Worm (Caenorhabditis elegans) whole organism, young adult: ENCODE measurements around the gene kxd-1.

ENCODE experiments used
- B0035.1 ChIP-seq: sonication (generic microtip); optimal IDR thresholded peaks from 2 replicates; lab custom pipeline; 2016; ENCODE audit warnings: missing genetic modification characterization, mild to moderate bottlenecking, missing compliant biosample characterization, missing genotype, missing genetic modification reagents
- C17E4.6 ChIP-seq: fragments of 200-800 bp; sonication (Bioruptor generic); IDR thresholded peaks from 2 replicates; pipeline ENCODE4 v1.3.6; 2022; ENCODE audit warnings: missing genetic modification reagents, missing genetic modification characterization, missing compliant biosample characterization
- D2030.7 ChIP-seq: fragments of 200-800 bp; sonication (Bioruptor generic); IDR thresholded peaks from 2 replicates; pipeline ENCODE4 v1.3.6; 2022; ENCODE audit warnings: missing genetic modification reagents, missing genetic modification characterization, missing compliant biosample characterization
- F22D6.2 ChIP-seq: sonication (generic microtip); optimal IDR thresholded peaks from 2 replicates; lab custom pipeline; 2016; ENCODE audit warnings: mild to moderate bottlenecking, missing genetic modification characterization, missing compliant biosample characterization
- F57C9.4 ChIP-seq: sonication (generic microtip); optimal IDR thresholded peaks from 2 replicates; lab custom pipeline; 2017; ENCODE audit warnings: mild to moderate bottlenecking, missing genetic modification characterization, missing compliant biosample characterization
- K12H6.12 ChIP-seq: fragments of 200-800 bp; sonication (Bioruptor generic); optimal IDR thresholded peaks from 2 replicates; lab custom pipeline; 2018; ENCODE audit warnings: mild to moderate bottlenecking, missing genetic modification characterization, missing compliant biosample characterization
- Y53F4B.3 ChIP-seq: fragments of 200-800 bp; sonication (Bioruptor generic); IDR thresholded peaks from 2 replicates; pipeline ENCODE4 v1.3.6; 2022; ENCODE audit warnings: missing genetic modification reagents, missing genetic modification characterization, missing compliant biosample characterization
- Y53G8AR.9 ChIP-seq: fragments of 200-800 bp; sonication (Bioruptor generic); conservative IDR thresholded peaks from 2 replicates; pipeline ENCODE4 v1.3.6; 2022; ENCODE audit warnings: missing genetic modification reagents, missing genetic modification characterization, missing compliant biosample characterization
- Y67H2A.10 ChIP-seq: fragments of 200-800 bp; sonication (Bioruptor generic); conservative IDR thresholded peaks from 2 replicates; pipeline ENCODE4 v1.3.6; 2022; ENCODE audit warnings: missing genetic modification reagents, missing genetic modification characterization, missing compliant biosample characterization
- Y79H2A.3 ChIP-seq: fragments of 200-800 bp; sonication (Bioruptor generic); conservative IDR thresholded peaks from 2 replicates; pipeline ENCODE4 v1.3.6; 2022; ENCODE audit warnings: missing genetic modification reagents, missing genetic modification characterization, missing compliant biosample characterization
- ZK185.1 ChIP-seq: sonication (generic microtip); optimal IDR thresholded peaks from 2 replicates; lab custom pipeline; 2016; ENCODE audit warnings: mild to moderate bottlenecking, missing genetic modification characterization, missing compliant biosample characterization; ENCODE audit not compliant: poor library complexity, severe bottlenecking
- atf-7 ChIP-seq: sonication (generic microtip); optimal IDR thresholded peaks from 2 replicates; lab custom pipeline; 2017; ENCODE audit warnings: mild to moderate bottlenecking, missing genetic modification characterization, missing compliant biosample characterization
- athp-1 ChIP-seq: sonication (generic microtip); optimal IDR thresholded peaks from 2 replicates; lab custom pipeline; 2017; ENCODE audit warnings: mild to moderate bottlenecking, missing genetic modification characterization, missing compliant biosample characterization
- attf-5 ChIP-seq: fragments of 200-800 bp; sonication (Bioruptor generic); optimal IDR thresholded peaks from 2 replicates; lab custom pipeline; 2018; ENCODE audit warnings: mild to moderate bottlenecking, missing genetic modification characterization, missing compliant biosample characterization
- attf-6 ChIP-seq: fragments of 200-800 bp; sonication (Bioruptor generic); IDR thresholded peaks from 2 replicates; pipeline ENCODE4 v1.3.6; 2022; ENCODE audit warnings: missing genetic modification reagents, missing genetic modification characterization, missing compliant biosample characterization
- cebp-1 ChIP-seq, 2 experiments: fragments of 200-800 bp in 1 of 2; sonication (Bioruptor generic) in 1 of 2; sonication (generic microtip) in 1 of 2; IDR thresholded peaks in 1 of 2; optimal IDR thresholded peaks in 1 of 2; 2 replicates each; pipeline versions ENCODE4 v1.3.6 to Lab custom; 2017 to 2022; ENCODE audit warnings: missing compliant biosample characterization in 2 of 2, missing genetic modification characterization in 2 of 2, mild to moderate bottlenecking in 1 of 2, missing genetic modification reagents in 1 of 2, moderate library complexity in 1 of 2
- chd-7 ChIP-seq: sonication (generic microtip); optimal IDR thresholded peaks from 2 replicates; lab custom pipeline; 2016; ENCODE audit warnings: mild to moderate bottlenecking, missing genetic modification characterization, moderate library complexity, missing compliant biosample characterization
- dox-1 ChIP-seq: fragments of 200-800 bp; sonication (Bioruptor generic); IDR thresholded peaks from 2 replicates; pipeline ENCODE4 v1.3.6; 2022; ENCODE audit warnings: missing genetic modification reagents, missing genetic modification characterization, missing compliant biosample characterization
- dpl-1 ChIP-seq: fragments of 150-350 bp; optimal IDR thresholded peaks from 2 replicates; lab custom pipeline; 2014; ENCODE audit warnings: missing biosample characterization, missing genetic modification reagents, missing genetic modification characterization
- egl-44 ChIP-seq: fragments of 200-800 bp; sonication (Bioruptor generic); IDR thresholded peaks from 2 replicates; pipeline ENCODE4 v1.3.6; 2022; ENCODE audit warnings: missing genetic modification reagents, missing genetic modification characterization, missing compliant biosample characterization
- him-1 ChIP-seq: sonication (generic microtip); optimal IDR thresholded peaks from 2 replicates; lab custom pipeline; 2016; ENCODE audit warnings: missing genotype, missing genetic modification reagents, missing genetic modification characterization, missing compliant biosample characterization
- hmg-20 ChIP-seq: fragments of 200-800 bp; sonication (Bioruptor generic); IDR thresholded peaks from 2 replicates; pipeline ENCODE4 v1.3.6; 2022; ENCODE audit warnings: missing genetic modification reagents, missing genetic modification characterization, missing compliant biosample characterization
- let-526 ChIP-seq: fragments of 200-800 bp; sonication (Bioruptor generic); IDR thresholded peaks from 2 replicates; pipeline ENCODE4 v1.3.6; 2022; ENCODE audit warnings: missing genetic modification reagents, missing genetic modification characterization, missing compliant biosample characterization
- let-607 ChIP-seq, 2 experiments: fragments of 200-800 bp in 1 of 2; sonication (Bioruptor generic) in 1 of 2; sonication (generic microtip) in 1 of 2; optimal IDR thresholded peaks; 2 replicates each; lab custom pipeline; 2016 to 2018; ENCODE audit warnings: mild to moderate bottlenecking in 2 of 2, missing compliant biosample characterization in 2 of 2, missing genetic modification characterization in 2 of 2, moderate library complexity in 2 of 2, missing genotype in 1 of 2
- lin-40 ChIP-seq: sonication (generic microtip); optimal IDR thresholded peaks from 2 replicates; lab custom pipeline; 2016; ENCODE audit warnings: missing genetic modification characterization, mild to moderate bottlenecking, missing compliant biosample characterization, missing genotype, missing genetic modification reagents
- lin-54 ChIP-seq: fragments of 200-800 bp; sonication (Bioruptor generic); optimal IDR thresholded peaks from 2 replicates; lab custom pipeline; 2018; ENCODE audit warnings: mild to moderate bottlenecking, missing genetic modification characterization, missing compliant biosample characterization
- lsl-1 ChIP-seq: fragments of 200-800 bp; sonication (Bioruptor generic); optimal IDR thresholded peaks from 2 replicates; lab custom pipeline; 2018; ENCODE audit warnings: mild to moderate bottlenecking, missing genetic modification characterization, moderate library complexity, missing compliant biosample characterization
- madf-6 ChIP-seq: fragments of 200-800 bp; sonication (Bioruptor generic); IDR thresholded peaks from 2 replicates; pipeline ENCODE4 v1.3.6; 2022; ENCODE audit warnings: missing genetic modification reagents, missing genetic modification characterization, missing compliant biosample characterization
- madf-8 ChIP-seq: fragments of 200-800 bp; sonication (Bioruptor generic); conservative IDR thresholded peaks from 2 replicates; pipeline ENCODE4 v1.3.6; 2022; ENCODE audit warnings: missing genetic modification reagents, missing genetic modification characterization, missing compliant biosample characterization
- mel-28 ChIP-seq: sonication (generic microtip); optimal IDR thresholded peaks from 2 replicates; lab custom pipeline; 2016; ENCODE audit warnings: borderline replicate concordance, mild to moderate bottlenecking, missing genetic modification characterization, missing compliant biosample characterization
- mes-4 ChIP-seq: sonication (generic microtip); optimal IDR thresholded peaks from 2 replicates; lab custom pipeline; 2016; ENCODE audit warnings: missing genotype, missing genetic modification characterization, missing compliant biosample characterization
- mxl-1 ChIP-seq: sonication (generic microtip); optimal IDR thresholded peaks from 2 replicates; lab custom pipeline; 2016; ENCODE audit warnings: missing genetic modification characterization, missing compliant biosample characterization
- nfya-2 ChIP-seq: fragments of 200-800 bp; sonication (Bioruptor generic); IDR thresholded peaks from 2 replicates; pipeline ENCODE4 v1.3.6; 2022; ENCODE audit warnings: missing genetic modification reagents, missing genetic modification characterization, missing compliant biosample characterization
- nhr-179 ChIP-seq: sonication (generic microtip); optimal IDR thresholded peaks from 2 replicates; lab custom pipeline; 2016; ENCODE audit warnings: mild to moderate bottlenecking, missing genetic modification characterization, missing compliant biosample characterization
- nhr-90 ChIP-seq: sonication (generic microtip); optimal IDR thresholded peaks from 2 replicates; lab custom pipeline; 2016; ENCODE audit warnings: missing genotype, mild to moderate bottlenecking, missing genetic modification characterization, missing compliant biosample characterization
- rcor-1 ChIP-seq: fragments of 200-800 bp; sonication (Bioruptor generic); IDR thresholded peaks from 2 replicates; pipeline ENCODE4 v1.3.6; 2022; ENCODE audit warnings: missing genetic modification reagents, missing genetic modification characterization, missing compliant biosample characterization
- sdz-38 ChIP-seq: sonication (generic microtip); optimal IDR thresholded peaks from 2 replicates; lab custom pipeline; 2016; ENCODE audit warnings: missing genotype, missing genetic modification characterization, missing compliant biosample characterization
- snpc-3.4 ChIP-seq: sonication (generic microtip); optimal IDR thresholded peaks from 2 replicates; lab custom pipeline; 2017; ENCODE audit warnings: missing genetic modification characterization, mild to moderate bottlenecking, missing compliant biosample characterization, antibody characterized with exemption, moderate library complexity, missing genotype, missing genetic modification reagents
- tbp1 ChIP-seq: fragments of 200-800 bp; sonication (Bioruptor generic); optimal IDR thresholded peaks from 2 replicates; lab custom pipeline; 2018; ENCODE audit warnings: mild to moderate bottlenecking, missing genetic modification characterization, missing compliant biosample characterization
- tlf-1 ChIP-seq: fragments of 200-800 bp; sonication (Bioruptor generic); optimal IDR thresholded peaks from 2 replicates; lab custom pipeline; 2018; ENCODE audit warnings: mild to moderate bottlenecking, missing genetic modification characterization, missing compliant biosample characterization
- unc-130 ChIP-seq: sonication (generic microtip); optimal IDR thresholded peaks from 2 replicates; lab custom pipeline; 2016; ENCODE audit warnings: missing genetic modification reagents, missing genetic modification characterization, missing compliant biosample characterization
- xnd-1 ChIP-seq: sonication (generic microtip); optimal IDR thresholded peaks from 2 replicates; lab custom pipeline; 2016; ENCODE audit warnings: missing genotype, missing genetic modification reagents, missing genetic modification characterization, missing compliant biosample characterization
- zfh-2 ChIP-seq: fragments of 200-800 bp; sonication (Bioruptor generic); conservative IDR thresholded peaks from 2 replicates; pipeline ENCODE4 v1.3.6; 2022; ENCODE audit warnings: missing genetic modification reagents, missing genetic modification characterization, missing compliant biosample characterization
- ztf-18 ChIP-seq: sonication (generic microtip); optimal IDR thresholded peaks from 2 replicates; lab custom pipeline; 2016; ENCODE audit warnings: missing genotype, mild to moderate bottlenecking, missing genetic modification characterization, missing compliant biosample characterization
- ztf-22 ChIP-seq: fragments of 200-800 bp; sonication (Bioruptor generic); optimal IDR thresholded peaks from 2 replicates; lab custom pipeline; 2018; ENCODE audit warnings: mild to moderate bottlenecking, missing genetic modification characterization, moderate library complexity, missing compliant biosample characterization

kxd-1 gene

ce11 chrV:7196498-7196966 lies 24.7 kb upstream of the kxd-1 start, which contains the start of gene F09G2.2 (continued):
- TF ChIP-seq let-526 (peak; percentile 56; the same call in 1 of the 2 replicates), unc-130 (GFP tag; lab: Kevin White, UChicago) (peak; percentile 32), dox-1 (GFP tag; lab: Robert Waterston, UW) (peak; percentile 96), madf-6 (GFP tag; lab: Robert Waterston, UW) (peak; percentile 95), tlf-1 (GFP tag; lab: Kevin White, UChicago) (peak; percentile 84), Y79H2A.3 (GFP tag; lab: Robert Waterston, UW) (no peak), lsl-1 (GFP tag; lab: Kevin White, UChicago) (peak; percentile 80), F57C9.4 (tag; lab: Kevin White, UChicago) (no peak), mxl-1 (peak; percentile 5), nhr-90 (tag; lab: Kevin White, UChicago) (peak; percentile 8), chd-7 (peak; percentile 33), F22D6.2 (tag; lab: Kevin White, UChicago) (peak; percentile 57), tbp1 (GFP tag; lab: Kevin White, UChicago) (peak; percentile 72), lin-40 (peak; percentile 86), attf-6 (GFP tag; lab: Robert Waterston, UW) (no peak), hmg-20 (GFP tag; lab: Robert Waterston, UW) (0 out of 2 replicates have a peak, but pooled peaks have one; percentile 48), B0035.1 (peak; percentile 0), ZK185.1 (tag; lab: Kevin White, UChicago) (peak; percentile 68), mel-28 (tag; lab: Kevin White, UChicago) (no peak), athp-1 (tag; lab: Kevin White, UChicago) (peak; percentile 66), dpl-1 (peak; percentile 90), attf-5 (GFP tag; lab: Kevin White, UChicago) (peak; percentile 96), nfya-2 (GFP tag; lab: Robert Waterston, UW) (no peak), ztf-18 (tag; lab: Kevin White, UChicago) (peak; percentile 70), sdz-38 (tag; lab: Kevin White, UChicago) (no peak), zfh-2 (GFP tag; lab: Robert Waterston, UW) (peak; percentile 90), K12H6.12 (tag; lab: Kevin White, UChicago) (peak; percentile 79), C17E4.6 (GFP tag; lab: Robert Waterston, UW) (peak; percentile 81), Y53G8AR.9 (GFP tag; lab: Robert Waterston, UW) (peak; percentile 92), Y53F4B.3 (0 out of 2 replicates have a peak, but pooled peaks have one; percentile 10), him-1 (peak; percentile 55), D2030.7 (GFP tag; lab: Robert Waterston, UW) (peak; percentile 88), let-607 (tag; optimal IDR thresholded peaks at IDR 0.05; lab: Kevin White, UChicago) (peak; percentile 2 to 69), atf-7 (tag; lab: Kevin White, UChicago) (peak; percentile 14), mes-4 (tag; lab: Kevin White, UChicago) (no peak), xnd-1 (tag; lab: Kevin White, UChicago) (peak; percentile 77), lin-54 (GFP tag; lab: Kevin White, UChicago) (peak; percentile 93), snpc-3.4 (tag; lab: Kevin White, UChicago) (peak; percentile 88), rcor-1 (peak; percentile 93), Y67H2A.10 (GFP tag; lab: Robert Waterston, UW) (peak; percentile 76; the same call in 1 of the 2 replicates), nhr-179 (tag; lab: Kevin White, UChicago) (no peak), madf-8 (peak; percentile 82), cebp-1 (GFP tag; IDR thresholded peaks at IDR 0.05; lab: Robert Waterston, UW) (peak; percentile 78), cebp-1 (tag; optimal IDR thresholded peaks at IDR 0.05; lab: Kevin White, UChicago) (peak; percentile 91), ztf-22 (GFP tag; lab: Kevin White, UChicago) (peak; percentile 2), egl-44 (GFP tag; lab: Robert Waterston, UW) (peak; percentile 52; the same call in 1 of the 2 replicates)
